Fruit fly (Drosophila melanogaster): ENCODE measurements around the gene Dsp1.

DNA sequence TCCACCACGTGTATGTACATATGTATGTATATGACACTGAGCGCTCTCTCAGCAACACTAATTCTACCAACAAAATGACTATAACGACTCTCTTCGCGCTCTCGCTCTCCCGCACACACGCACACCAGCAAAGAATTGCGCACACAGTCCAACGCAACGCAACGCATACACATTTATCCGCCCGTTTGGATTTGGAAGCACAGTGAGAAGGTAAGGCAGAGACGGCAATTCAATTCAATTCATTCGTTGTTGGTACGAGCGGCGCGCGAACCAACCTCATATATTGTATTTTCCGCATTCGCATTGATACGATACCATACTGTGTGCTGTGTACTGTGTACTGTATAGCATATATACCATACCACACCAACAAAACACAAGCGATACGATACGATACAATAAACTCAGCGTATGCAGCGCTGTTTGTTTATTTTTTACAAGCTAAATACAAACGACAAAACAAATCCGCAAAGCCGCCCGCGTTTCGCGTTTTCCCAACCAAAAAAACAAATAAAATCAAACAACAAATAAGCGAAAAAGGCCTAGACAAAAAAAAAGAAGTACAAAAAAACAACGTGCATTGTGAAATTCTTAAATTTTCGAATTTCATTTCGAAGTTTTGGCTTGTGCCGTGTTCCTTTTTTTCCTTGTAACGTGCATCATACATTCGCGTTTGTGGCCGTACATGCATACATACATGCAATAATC, at the start of gene Dsp1, which contains the start of gene CG9921:
- TF ChIP-seq usp (GFP tag; optimal IDR thresholded peaks at IDR 0.05) (no peak), CG8478 (optimal IDR thresholded peaks at IDR 0.05) (no peak), Dll (optimal IDR thresholded peaks at IDR 0.05) (no peak)

Measured in whole organism.